Fruit fly (Drosophila melanogaster): ENCODE measurements around the gene CG14837.

CG14837 gene

dm6 chr3L:7510414-7511384, 49.1 kb downstream of the CG14837 start, which contains the start of gene CG7546 (continued):
- TF ChIP-seq Sox15 (GFP tag; optimal IDR thresholded peaks at IDR 0.05) = peak; percentile 32
- TF ChIP-seq CG8632 (GFP tag; optimal IDR thresholded peaks at IDR 0.05) = peak; percentile 15
- no peak for TF ChIP-seq Hr38 (GFP tag; optimal IDR thresholded peaks at IDR 0.05)
- TF ChIP-seq vri (GFP tag; optimal IDR thresholded peaks at IDR 0.05) = no peak
- TF ChIP-seq Gug (GFP tag; IDR thresholded peaks at IDR 0.05) = no peak
- TF ChIP-seq dac (GFP tag; optimal IDR thresholded peaks at IDR 0.05) = peak; percentile 12
- TF ChIP-seq Sox102F (GFP tag; optimal IDR thresholded peaks at IDR 0.05) = no peak
- no peak for TF ChIP-seq Eip93F (GFP tag; optimal IDR thresholded peaks at IDR 0.05)
- no peak for TF ChIP-seq dsx (GFP tag; optimal IDR thresholded peaks at IDR 0.05; ENCODE audit: poor library complexity, severe bottlenecking)
- no peak for TF ChIP-seq fd59A (GFP tag; optimal IDR thresholded peaks at IDR 0.05)

- TF ChIP-seq eg (GFP tag; IDR thresholded peaks at IDR 0.05) = no peak
- no peak for TF ChIP-seq Eip93F (GFP tag; optimal IDR thresholded peaks at IDR 0.05)
- TF ChIP-seq CG16779 (tag; optimal IDR thresholded peaks at IDR 0.05) = no peak
- no peak for TF ChIP-seq CG32006 (GFP tag; optimal IDR thresholded peaks at IDR 0.05)
- no peak for TF ChIP-seq CG6276 (GFP tag; optimal IDR thresholded peaks at IDR 0.05)
- TF ChIP-seq ss (GFP tag; optimal IDR thresholded peaks at IDR 0.05) = no peak
- TF ChIP-seq Hr38 (GFP tag; optimal IDR thresholded peaks at IDR 0.05) = no peak
- no peak for TF ChIP-seq CG3919 (GFP tag; optimal IDR thresholded peaks at IDR 0.05)
- TF ChIP-seq CG11294 (GFP tag; IDR thresholded peaks at IDR 0.05) = no peak
- no peak for TF ChIP-seq fkh (GFP tag; optimal IDR thresholded peaks at IDR 0.05)
Observed at dm6 chr3L:7506117-7506516, 53.7 kb downstream of the CG14837 start, which contains the start of gene CG7548. CG7548 (minus strand) TSS chr3L:7506217.

All from whole organism, prepupa.